Worm (Caenorhabditis elegans): ENCODE measurements around the gene dmsr-1.

ce11 chrV:11412125-11412524 lies 26.4 kb upstream of the dmsr-1 start:
- TF ChIP-seq cog-1 (tag; optimal IDR thresholded peaks at IDR 0.05) = no peak
- no peak for TF ChIP-seq klf-2 (GFP tag; conservative IDR thresholded peaks at IDR 0.05)
- TF ChIP-seq flt-1 (GFP tag; IDR thresholded peaks at IDR 0.05) = no peak
- no peak for TF ChIP-seq ztf-29 (GFP tag; IDR thresholded peaks at IDR 0.05)
